Worm (Caenorhabditis elegans) whole organism, L2 larva: Measurements from ENCODE around the gene ZK180.5.

Experiments used
- aly-2 ChIP-seq: fragments of 150-350 bp; optimal IDR thresholded peaks from 2 replicates; lab custom pipeline; 2014; ENCODE audit warnings: missing biosample characterization, missing genetic modification characterization
- blmp-1 ChIP-seq: sonication (generic microtip); optimal IDR thresholded peaks from 2 replicates; lab custom pipeline; 2017; ENCODE audit warnings: missing genetic modification characterization, mild to moderate bottlenecking, missing compliant biosample characterization, antibody characterized with exemption, moderate library complexity; ENCODE audit not compliant: insufficient read depth
- elt-1 ChIP-seq: fragments of 150-350 bp; optimal IDR thresholded peaks from 2 replicates; lab custom pipeline; 2014; ENCODE audit warnings: missing biosample characterization, missing genetic modification characterization
- elt-3 ChIP-seq: sonication (generic microtip); optimal IDR thresholded peaks from 2 replicates; lab custom pipeline; 2017; ENCODE audit warnings: missing biosample characterization, missing genetic modification characterization
- lin-11 ChIP-seq: fragments of 150-350 bp; sonication (generic microtip); optimal IDR thresholded peaks from 2 replicates; lab custom pipeline; 2014; ENCODE audit warnings: missing biosample characterization, missing genetic modification characterization, inconsistent platforms, mixed read lengths
- nhr-237 ChIP-seq: fragments of 150-350 bp; optimal IDR thresholded peaks from 2 replicates; lab custom pipeline; 2014; ENCODE audit warnings: missing biosample characterization, missing genetic modification characterization
- nhr-25 ChIP-seq: fragments of 150-350 bp; sonication (generic microtip); optimal IDR thresholded peaks from 3 replicates; lab custom pipeline; 2014; ENCODE audit warnings: missing biosample characterization, missing genetic modification characterization
- nhr-77 ChIP-seq: fragments of 150-350 bp; optimal IDR thresholded peaks from 2 replicates; lab custom pipeline; 2014; ENCODE audit warnings: missing biosample characterization, missing genetic modification characterization
- snpc-4 ChIP-seq: fragments of 150-350 bp; optimal IDR thresholded peaks from 2 replicates; lab custom pipeline; 2014; ENCODE audit warnings: missing biosample characterization, missing genetic modification characterization
- unc-39 ChIP-seq: fragments of 150-350 bp; optimal IDR thresholded peaks from 2 replicates; lab custom pipeline; 2014; ENCODE audit warnings: missing biosample characterization, missing genetic modification characterization
- unc-62 ChIP-seq: fragments of 150-350 bp; optimal IDR thresholded peaks from 2 replicates; lab custom pipeline; 2014; ENCODE audit warnings: missing biosample characterization, missing genetic modification reagents, missing genetic modification characterization
- zag-1 ChIP-seq: fragments of 150-350 bp; optimal IDR thresholded peaks from 2 replicates; lab custom pipeline; 2014; ENCODE audit warnings: missing biosample characterization, missing genetic modification characterization
- ztf-11 ChIP-seq: sonication (generic microtip); optimal IDR thresholded peaks from 2 replicates; lab custom pipeline; 2017; ENCODE audit warnings: missing biosample characterization, missing genetic modification characterization

DNA sequence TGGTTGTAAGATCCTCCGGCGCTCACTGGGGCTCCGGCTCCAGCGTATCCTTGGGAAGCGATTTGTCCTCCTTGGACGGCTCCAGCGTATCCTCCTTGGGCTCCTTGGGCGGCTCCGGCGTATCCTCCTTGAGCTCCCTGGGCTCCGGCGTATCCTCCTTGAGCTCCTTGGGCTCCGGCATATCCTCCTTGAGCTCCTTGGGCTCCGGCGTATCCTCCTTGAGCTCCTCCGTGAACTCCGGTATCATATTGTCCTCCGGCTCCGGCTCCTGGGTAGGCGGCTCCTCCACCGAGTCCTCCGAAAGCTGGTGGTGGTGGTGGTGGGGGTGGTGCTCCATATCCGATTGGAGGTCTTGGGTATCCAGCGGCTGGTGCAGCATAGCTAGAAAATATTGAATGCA, 488 bp downstream of the ZK180.5 start:
- TF ChIP-seq lin-11 (no peak), ztf-11 (tag; lab: Kevin White, UChicago) (no peak), nhr-237 (tag; lab: Kevin White, UChicago) (no peak), unc-62 (GFP tag; lab: Kevin White, UChicago) (no peak), elt-1 (tag; lab: Kevin White, UChicago) (no peak), elt-3 (tag; lab: Kevin White, UChicago) (no peak), blmp-1 (tag; lab: Kevin White, UChicago) (no peak), zag-1 (tag; lab: Kevin White, UChicago) (no peak), aly-2 (tag; lab: Kevin White, UChicago) (no peak), nhr-77 (tag; lab: Kevin White, UChicago) (no peak), snpc-4 (tag; lab: Kevin White, UChicago) (no peak), nhr-25 (tag; lab: Kevin White, UChicago) (no peak), unc-39 (tag; lab: Kevin White, UChicago) (no peak)
